Worm (Caenorhabditis elegans) whole organism, young adult: ENCODE data around the gene cest-35.1.

Experiments used
- C06A6.2 ChIP-seq: fragments of 200-800 bp; sonication (Bioruptor generic); conservative IDR thresholded peaks from 2 replicates; pipeline ENCODE4 v1.3.6; 2022; ENCODE audit warnings: missing genetic modification characterization, missing compliant biosample characterization
- C17E4.6 ChIP-seq: fragments of 200-800 bp; sonication (Bioruptor generic); IDR thresholded peaks from 2 replicates; pipeline ENCODE4 v1.3.6; 2022; ENCODE audit warnings: missing genetic modification reagents, missing genetic modification characterization, missing compliant biosample characterization
- F22D6.2 ChIP-seq: sonication (generic microtip); optimal IDR thresholded peaks from 2 replicates; lab custom pipeline; 2016; ENCODE audit warnings: mild to moderate bottlenecking, missing genetic modification characterization, missing compliant biosample characterization
- T07F8.4 ChIP-seq: sonication (generic microtip); optimal IDR thresholded peaks from 2 replicates; lab custom pipeline; 2016; ENCODE audit warnings: mild to moderate bottlenecking, missing genetic modification characterization, moderate library complexity, missing compliant biosample characterization
- Y95B8A.8 ChIP-seq: fragments of 200-800 bp; sonication (Bioruptor generic); IDR thresholded peaks from 2 replicates; pipeline ENCODE4 v1.3.6; 2022; ENCODE audit warnings: missing genetic modification reagents, missing genetic modification characterization, missing compliant biosample characterization
- ama-1 ChIP-seq, 3 experiments: fragments of 150-350 bp in 1 of 3; sonication (generic microtip) in 2 of 3; optimal IDR thresholded peaks; 2 replicates each; lab custom pipeline; 2014 to 2018; ENCODE audit warnings: missing biosample characterization in 2 of 3, missing genetic modification characterization in 2 of 3, missing genetic modification reagents in 2 of 3
- efl-1 ChIP-seq: fragments of 150-350 bp; optimal IDR thresholded peaks from 2 replicates; lab custom pipeline; 2014; ENCODE audit warnings: missing biosample characterization, missing genetic modification reagents, missing genetic modification characterization
- lin-26 ChIP-seq: fragments of 200-800 bp; sonication (Bioruptor generic); IDR thresholded peaks from 2 replicates; pipeline ENCODE4 v1.3.6; 2022; ENCODE audit warnings: missing genetic modification reagents, missing genetic modification characterization, missing compliant biosample characterization
- nfya-1 ChIP-seq: sonication (generic microtip); optimal IDR thresholded peaks from 2 replicates; lab custom pipeline; 2017; ENCODE audit warnings: antibody characterized with exemption, missing compliant biosample characterization, missing genetic modification characterization, borderline replicate concordance; ENCODE audit not compliant: insufficient read depth
- unc-62 ChIP-seq: fragments of 150-350 bp; optimal IDR thresholded peaks from 2 replicates; lab custom pipeline; 2014; ENCODE audit warnings: missing biosample characterization, missing genetic modification reagents, missing genetic modification characterization

DNA sequence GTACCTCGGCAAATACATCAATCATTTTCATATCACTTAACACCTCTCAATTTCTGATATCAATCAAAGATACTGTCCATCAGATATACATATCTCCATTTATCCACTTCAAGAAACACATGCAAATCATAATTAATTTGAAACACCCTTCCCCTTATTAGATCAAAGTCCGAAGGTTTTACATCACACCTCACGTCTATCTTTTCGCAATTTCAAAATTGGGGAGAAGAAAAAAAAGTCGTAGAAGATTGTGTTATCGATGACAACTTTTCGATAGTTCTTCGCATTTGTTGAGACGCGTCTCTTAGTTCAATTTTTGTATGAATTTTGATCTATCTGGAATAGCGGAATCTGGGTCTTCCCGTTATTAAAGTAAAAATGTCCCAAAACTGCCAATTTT lies 30.3 kb upstream of the cest-35.1 start:
- no peak for TF ChIP-seq C06A6.2
- TF ChIP-seq Y95B8A.8 (GFP tag; lab: Robert Waterston, UW) = no peak
- TF ChIP-seq efl-1 (GFP tag; lab: Kevin White, UChicago) = no peak
- TF ChIP-seq unc-62 (GFP tag; lab: Kevin White, UChicago) = no peak
- no peak for TF ChIP-seq C17E4.6 (GFP tag; lab: Robert Waterston, UW)
- TF ChIP-seq nfya-1 = no peak
- TF ChIP-seq lin-26 (GFP tag; lab: Robert Waterston, UW) = no peak
- no peak for TF ChIP-seq T07F8.4
- TF ChIP-seq ama-1 (optimal IDR thresholded peaks at IDR 0.05; lab: Kevin White, UChicago) = no peak
- no peak for TF ChIP-seq ama-1 (GFP tag; optimal IDR thresholded peaks at IDR 0.05; lab: Kevin White, UChicago)
- no peak for TF ChIP-seq F22D6.2 (tag; lab: Kevin White, UChicago)
